Fruit fly (Drosophila melanogaster) whole organism, embryonic: ENCODE data around the gene CG10301.

Source experiments
- Atf3 ChIP-seq: fragments of 200-800 bp; sonication (Bioruptor generic); optimal IDR thresholded peaks from 3 replicates; lab custom pipeline; 2016; ENCODE audit warnings: missing biosample characterization, missing genetic modification characterization
- Bdp1 ChIP-seq: fragments of 200-800 bp; sonication (Bioruptor generic); optimal IDR thresholded peaks from 3 replicates; lab custom pipeline; 2016; ENCODE audit warnings: missing biosample characterization, missing genetic modification characterization
- Bgb ChIP-seq: fragments of 200-800 bp; sonication (Bioruptor generic); IDR thresholded peaks from 2 replicates; pipeline ENCODE4 v1.3.6; 2022; ENCODE audit warnings: missing biosample characterization, missing genetic modification characterization; ENCODE audit not compliant: partially characterized antibody
- CG11247 ChIP-seq: fragments of 200-800 bp; sonication (Bioruptor generic); IDR thresholded peaks from 2 replicates; pipeline ENCODE4 v1.3.6; 2022; ENCODE audit warnings: missing biosample characterization, missing genetic modification characterization
- CG12071 ChIP-seq: fragments of 200-800 bp; sonication (Bioruptor generic); optimal IDR thresholded peaks from 3 replicates; lab custom pipeline; 2018; ENCODE audit warnings: missing biosample characterization, mild to moderate bottlenecking, missing genetic modification characterization
- CG13894 ChIP-seq: fragments of 200-800 bp; sonication (Bioruptor generic); optimal IDR thresholded peaks from 3 replicates; lab custom pipeline; 2018; ENCODE audit warnings: missing biosample characterization, mild to moderate bottlenecking, missing genetic modification characterization, moderate library complexity
- CG14014 ChIP-seq: fragments of 200-800 bp; sonication (Bioruptor generic); IDR thresholded peaks from 2 replicates; pipeline ENCODE4 v1.3.6; 2022; ENCODE audit warnings: missing biosample characterization, missing genetic modification characterization
- CG14050 ChIP-seq: fragments of 200-800 bp; sonication (Bioruptor generic); IDR thresholded peaks from 3 replicates; pipeline ENCODE4 v1.3.6; 2022; ENCODE audit warnings: missing biosample characterization, missing genetic modification characterization
- CG16863 ChIP-seq: fragments of 200-800 bp; sonication (Bioruptor generic); optimal IDR thresholded peaks from 3 replicates; lab custom pipeline; 2016; ENCODE audit warnings: missing biosample characterization, missing genetic modification characterization
- CG4617 ChIP-seq: fragments of 200-800 bp; sonication (Bioruptor generic); optimal IDR thresholded peaks from 3 replicates; lab custom pipeline; 2016; ENCODE audit warnings: missing biosample characterization, missing genetic modification characterization, borderline replicate concordance
- CG5180 ChIP-seq: fragments of 200-800 bp; sonication (Bioruptor generic); optimal IDR thresholded peaks from 3 replicates; lab custom pipeline; 2017; ENCODE audit warnings: missing biosample characterization, missing genetic modification characterization, mild to moderate bottlenecking, moderate library complexity, missing genetic modification reagents
- CG7357 ChIP-seq: fragments of 200-800 bp; sonication (Bioruptor generic); IDR thresholded peaks from 3 replicates; pipeline ENCODE4 v1.3.6; 2022; ENCODE audit warnings: missing biosample characterization, missing genetic modification characterization
- CG7372 ChIP-seq: fragments of 200-800 bp; sonication (Bioruptor generic); IDR thresholded peaks from 2 replicates; pipeline ENCODE4 v1.3.6; 2022; ENCODE audit warnings: missing biosample characterization, missing genetic modification characterization
- CG7556 ChIP-seq: fragments of 200-800 bp; sonication (Bioruptor generic); optimal IDR thresholded peaks from 2 replicates; lab custom pipeline; 2017; ENCODE audit warnings: missing biosample characterization, mild to moderate bottlenecking, missing genetic modification characterization
- CG7928 ChIP-seq: fragments of 200-800 bp; sonication (Bioruptor generic); optimal IDR thresholded peaks from 2 replicates; lab custom pipeline; 2017; ENCODE audit warnings: missing biosample characterization, mild to moderate bottlenecking, missing genetic modification characterization
- CHES-1-like ChIP-seq: fragments of 200-800 bp; sonication (Bioruptor generic); optimal IDR thresholded peaks from 2 replicates; lab custom pipeline; 2016; ENCODE audit warnings: missing biosample characterization, missing genetic modification characterization
- CoRest ChIP-seq: fragments of 200-800 bp; sonication (Bioruptor generic); optimal IDR thresholded peaks from 3 replicates; lab custom pipeline; 2018; ENCODE audit warnings: missing biosample characterization, mild to moderate bottlenecking, missing genetic modification characterization, moderate library complexity
- Dbx ChIP-seq: fragments of 200-800 bp; sonication (Bioruptor generic); IDR thresholded peaks from 3 replicates; pipeline ENCODE4 v1.3.6; 2022; ENCODE audit warnings: missing biosample characterization, missing genetic modification characterization
- Dll ChIP-seq: fragments of 200-800 bp; sonication (Bioruptor generic); IDR thresholded peaks from 4 replicates; pipeline ENCODE4 v1.3.6; 2022; ENCODE audit warnings: missing biosample characterization, missing genetic modification characterization; ENCODE audit not compliant: partially characterized antibody
- Ets97D ChIP-seq: fragments of 200-800 bp; sonication (Bioruptor generic); optimal IDR thresholded peaks from 3 replicates; lab custom pipeline; 2016; ENCODE audit warnings: missing biosample characterization, missing genetic modification characterization
- Hr3 ChIP-seq: fragments of 200-800 bp; sonication (Bioruptor generic); optimal IDR thresholded peaks from 3 replicates; lab custom pipeline; 2016; ENCODE audit warnings: missing biosample characterization, missing genetic modification characterization
- Lpt ChIP-seq: fragments of >200 bp; optimal IDR thresholded peaks from 2 replicates; lab custom pipeline; 2018; ENCODE audit warnings: missing biosample characterization, missing genetic modification characterization
- Sin3A ChIP-seq: fragments of >200 bp; optimal IDR thresholded peaks from 2 replicates; lab custom pipeline; 2018
- Sox100B ChIP-seq: fragments of 200-800 bp; sonication (Bioruptor generic); optimal IDR thresholded peaks from 3 replicates; lab custom pipeline; 2018; ENCODE audit warnings: missing biosample characterization, mild to moderate bottlenecking, missing genetic modification characterization
- Stat92E ChIP-seq, 3 experiments: fragments of >200 bp in 2 of 3; fragments of 200-800 bp in 1 of 3; sonication (Bioruptor generic) in 1 of 3; optimal IDR thresholded peaks; 2 replicates each; lab custom pipeline; 2017 to 2019; ENCODE audit warnings: missing biosample characterization in 3 of 3, missing genetic modification characterization in 3 of 3, mild to moderate bottlenecking in 1 of 3, moderate library complexity in 1 of 3
- Tbp ChIP-seq: fragments of >200 bp; optimal IDR thresholded peaks from 2 replicates; lab custom pipeline; 2018; ENCODE audit warnings: missing biosample characterization, missing genetic modification characterization
- Usf ChIP-seq: fragments of 200-800 bp; sonication (Bioruptor generic); optimal IDR thresholded peaks from 2 replicates; lab custom pipeline; 2017; ENCODE audit warnings: missing genotype, missing biosample characterization, missing genetic modification characterization
- ap ChIP-seq: fragments of 200-800 bp; sonication (Bioruptor generic); IDR thresholded peaks from 2 replicates; pipeline ENCODE4 v1.3.6; 2022; ENCODE audit warnings: missing biosample characterization, missing genetic modification characterization
- btn ChIP-seq: fragments of 200-800 bp; sonication (Bioruptor generic); optimal IDR thresholded peaks from 2 replicates; lab custom pipeline; 2016; ENCODE audit warnings: missing biosample characterization, missing genetic modification characterization
- chm ChIP-seq: fragments of 200-800 bp; sonication (Bioruptor generic); IDR thresholded peaks from 2 replicates; pipeline ENCODE4 v1.3.6; 2022; ENCODE audit warnings: missing biosample characterization, missing genetic modification characterization
- crol ChIP-seq: fragments of 200-800 bp; sonication (Bioruptor generic); IDR thresholded peaks from 2 replicates; pipeline ENCODE4 v1.3.6; 2022; ENCODE audit warnings: missing biosample characterization, missing genetic modification characterization
- dmrt11E ChIP-seq: fragments of 200-800 bp; sonication (Bioruptor generic); optimal IDR thresholded peaks from 3 replicates; lab custom pipeline; 2018; ENCODE audit warnings: missing biosample characterization, mild to moderate bottlenecking, missing genetic modification characterization, moderate library complexity
- dpn ChIP-seq, 2 experiments: fragments of 200-800 bp; sonication (Bioruptor generic); optimal IDR thresholded peaks; 3 replicates each; lab custom pipeline; 2016; ENCODE audit warnings: missing biosample characterization in 2 of 2, missing genetic modification characterization in 2 of 2
- exex ChIP-seq: fragments of 200-800 bp; sonication (Bioruptor generic); optimal IDR thresholded peaks from 4 replicates; lab custom pipeline; 2018; ENCODE audit warnings: missing biosample characterization, mild to moderate bottlenecking, missing genetic modification characterization, moderate library complexity
- fru ChIP-seq: fragments of >200 bp; optimal IDR thresholded peaks from 2 replicates; lab custom pipeline; 2017
- gfzf ChIP-seq: fragments of 200-800 bp; sonication (Bioruptor generic); optimal IDR thresholded peaks from 2 replicates; lab custom pipeline; 2016; ENCODE audit warnings: missing biosample characterization, mild to moderate bottlenecking, missing genetic modification characterization, moderate library complexity
- grn ChIP-seq: fragments of 200-800 bp; sonication (Bioruptor generic); optimal IDR thresholded peaks from 3 replicates; lab custom pipeline; 2017; ENCODE audit warnings: missing biosample characterization, missing genetic modification characterization
- gsb ChIP-seq: fragments of 200-800 bp; sonication (Bioruptor generic); IDR thresholded peaks from 2 replicates; pipeline ENCODE4 v1.3.6; 2022; ENCODE audit warnings: missing biosample characterization, missing genetic modification characterization
- maf-S ChIP-seq: fragments of 200-800 bp; sonication (Bioruptor generic); optimal IDR thresholded peaks from 2 replicates; lab custom pipeline; 2016; ENCODE audit warnings: missing biosample characterization, missing genetic modification characterization
- nmo ChIP-seq: fragments of 200-800 bp; sonication (Bioruptor generic); optimal IDR thresholded peaks from 2 replicates; lab custom pipeline; 2018; ENCODE audit warnings: missing biosample characterization, mild to moderate bottlenecking, missing genetic modification characterization, moderate library complexity
- oc ChIP-seq: fragments of 200-800 bp; sonication (Bioruptor generic); optimal IDR thresholded peaks from 2 replicates; lab custom pipeline; 2018; ENCODE audit warnings: missing biosample characterization, mild to moderate bottlenecking, missing genetic modification characterization, moderate library complexity
- otp ChIP-seq: fragments of 200-800 bp; sonication (Bioruptor generic); IDR thresholded peaks from 3 replicates; pipeline ENCODE4, ENCODE4 v1.3.6; 2022; ENCODE audit warnings: missing biosample characterization, missing genetic modification characterization
- pho ChIP-seq: fragments of 200-800 bp; sonication (Bioruptor generic); optimal IDR thresholded peaks from 2 replicates; lab custom pipeline; 2016; ENCODE audit warnings: missing biosample characterization, missing genetic modification characterization
- row ChIP-seq: fragments of 200-800 bp; sonication (Bioruptor generic); IDR thresholded peaks from 3 replicates; pipeline ENCODE4 v1.3.6; 2022; ENCODE audit warnings: missing biosample characterization, missing genetic modification characterization
- sc ChIP-seq, 3 experiments: fragments of >200 bp in 2 of 3; fragments of 200-800 bp in 1 of 3; sonication (Bioruptor generic) in 1 of 3; optimal IDR thresholded peaks; 2 replicates in 2 of 3; 3 replicates in 1 of 3; lab custom pipeline; 2017; ENCODE audit warnings: mild to moderate bottlenecking in 1 of 3, missing biosample characterization in 1 of 3, missing genetic modification characterization in 1 of 3, missing genetic modification reagents in 1 of 3
- sr ChIP-seq: fragments of 200-800 bp; sonication (Bioruptor generic); IDR thresholded peaks from 3 replicates; pipeline ENCODE4 v1.3.6; 2022; ENCODE audit warnings: missing biosample characterization, missing genetic modification characterization
- ssp ChIP-seq: fragments of 200-800 bp; sonication (Bioruptor generic); IDR thresholded peaks from 2 replicates; pipeline ENCODE4 v1.3.6; 2022; ENCODE audit warnings: missing biosample characterization, missing genetic modification characterization
- tll ChIP-seq, 2 experiments: fragments of 200-800 bp in 1 of 2; fragments of >200 bp in 1 of 2; sonication (Bioruptor generic) in 1 of 2; optimal IDR thresholded peaks; 2 replicates each; lab custom pipeline; 2017 to 2019; ENCODE audit warnings: missing biosample characterization in 2 of 2, missing genetic modification characterization in 2 of 2, mild to moderate bottlenecking in 1 of 2, moderate library complexity in 1 of 2
- tx ChIP-seq: fragments of 200-800 bp; sonication (Bioruptor generic); optimal IDR thresholded peaks from 2 replicates; lab custom pipeline; 2016; ENCODE audit warnings: missing biosample characterization, missing genetic modification characterization

Gene CG10301

DNA sequence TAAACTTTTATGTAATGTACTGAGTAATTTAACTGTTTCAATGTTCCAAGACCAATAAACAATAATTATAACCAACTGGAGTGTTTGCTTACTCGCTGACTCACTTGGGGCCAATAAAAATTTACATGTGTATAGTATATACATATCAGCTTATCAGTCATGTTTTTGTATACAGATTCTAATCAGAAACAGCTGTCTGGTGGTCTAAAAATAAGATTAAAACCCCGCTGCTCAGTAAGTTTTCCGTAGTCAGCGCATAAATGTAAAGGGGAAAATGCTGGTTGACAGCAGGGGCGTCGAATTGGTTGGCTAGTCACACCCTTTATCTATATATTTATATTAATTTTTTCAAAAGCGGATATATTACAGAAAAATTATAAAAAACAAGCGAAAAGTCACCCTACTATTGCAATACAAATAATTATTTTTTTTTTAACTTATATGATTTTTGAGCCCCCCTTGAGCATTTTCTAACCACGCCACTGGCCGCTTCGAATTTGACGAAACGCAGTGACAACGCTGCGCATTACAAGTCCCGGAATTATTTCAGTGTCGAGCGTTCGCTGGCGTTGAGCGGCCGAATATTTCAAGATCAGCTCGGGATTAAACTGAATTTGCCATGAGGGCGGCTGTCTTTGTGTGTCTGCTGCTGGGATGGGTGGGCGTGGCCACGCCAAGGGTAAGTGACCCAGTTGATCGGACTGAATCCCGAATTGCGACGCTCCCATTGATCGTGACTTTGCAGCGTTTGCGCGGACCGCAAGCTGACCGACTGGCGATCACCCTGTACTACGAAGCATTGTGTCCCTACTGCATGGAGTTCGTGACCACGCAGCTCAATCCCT lies 31.4 kb upstream of the CG10301 start, which contains the start of gene GILT2 (continued):
- TF ChIP-seq Tbp (GFP tag; lab: Kevin White, UChicago): no peak
- peak; percentile 80 for TF ChIP-seq CG7372 (GFP tag; lab: Robert Waterston, UW)
- no peak for TF ChIP-seq Sin3A (lab: Kevin White, UChicago)
- no peak for TF ChIP-seq sc (optimal IDR thresholded peaks at IDR 0.05; lab: Kevin White, UChicago)
- TF ChIP-seq sc (GFP tag; optimal IDR thresholded peaks at IDR 0.05; lab: Kevin White, UChicago): peak; percentile 80
- peak; percentile 93 for TF ChIP-seq CoRest (tag; lab: Kevin White, UChicago)
- TF ChIP-seq chm: peak; percentile 83
- TF ChIP-seq exex (tag; lab: Kevin White, UChicago): peak; percentile 78
- peak in 1 of 2 experiments; percentile 12 for TF ChIP-seq tll (GFP tag; optimal IDR thresholded peaks at IDR 0.05; lab: Kevin White, UChicago)
- TF ChIP-seq dmrt11E (tag; lab: Kevin White, UChicago): peak; percentile 87
- no peak for TF ChIP-seq btn (GFP tag; lab: Kevin White, UChicago)
- peak; percentile 83 for TF ChIP-seq gsb (GFP tag; lab: Robert Waterston, UW)
- TF ChIP-seq CG4617 (GFP tag; lab: Kevin White, UChicago): peak; percentile 61
- peak; percentile 39 for TF ChIP-seq CHES-1-like (GFP tag; lab: Kevin White, UChicago)
- TF ChIP-seq row (GFP tag; lab: Robert Waterston, UW): peak; percentile 96
- TF ChIP-seq pho (GFP tag; lab: Kevin White, UChicago): peak; percentile 60
- TF ChIP-seq fru (lab: Kevin White, UChicago): no peak
- peak; percentile 49 for TF ChIP-seq Bdp1 (GFP tag; lab: Kevin White, UChicago)
- peak; percentile 94 for TF ChIP-seq CG14014
- TF ChIP-seq oc (tag; lab: Kevin White, UChicago): peak; percentile 91
- TF ChIP-seq sr: peak; percentile 50; the same call in 2 of the 3 replicates
- peak; percentile 81 for TF ChIP-seq ssp (GFP tag; lab: Robert Waterston, UW)
- TF ChIP-seq CG7928: peak; percentile 47
- peak; percentile 83 for TF ChIP-seq CG14050 (GFP tag; lab: Robert Waterston, UW)
- TF ChIP-seq CG7556: peak; percentile 91
- peak; percentile 87 for TF ChIP-seq CG11247 (GFP tag; lab: Robert Waterston, UW)
- TF ChIP-seq Bgb: no peak
- peak; percentile 87 for TF ChIP-seq ap (GFP tag; lab: Robert Waterston, UW)
- TF ChIP-seq CG5180 (GFP tag; lab: Kevin White, UChicago): peak; percentile 83
- no peak for TF ChIP-seq gfzf (GFP tag; lab: Kevin White, UChicago)
- TF ChIP-seq CG7357 (GFP tag; lab: Robert Waterston, UW): peak; percentile 86
- peak; percentile 48 for TF ChIP-seq Ets97D (GFP tag; lab: Kevin White, UChicago)
- TF ChIP-seq nmo (GFP tag; lab: Kevin White, UChicago): peak; percentile 95
- peak; percentile 55 for TF ChIP-seq grn (GFP tag; lab: Kevin White, UChicago)
- no peak for TF ChIP-seq tx
- peak; percentile 93 for TF ChIP-seq Dbx (GFP tag; lab: Robert Waterston, UW)
- peak; percentile 89 for TF ChIP-seq otp (GFP tag; lab: Robert Waterston, UW)
- peak; percentile 91 for TF ChIP-seq Sox100B (GFP tag; lab: Kevin White, UChicago)
- no peak for TF ChIP-seq Dll (GFP tag; lab: Robert Waterston, UW)
- TF ChIP-seq Usf (GFP tag; lab: Kevin White, UChicago): peak; percentile 69
- TF ChIP-seq dpn (GFP tag; optimal IDR thresholded peaks at IDR 0.05; lab: Kevin White, UChicago): peak; percentile 64 to 88
- TF ChIP-seq crol (GFP tag; lab: Robert Waterston, UW): peak; percentile 42
- peak; percentile 35 for TF ChIP-seq Atf3
- TF ChIP-seq Stat92E (GFP tag; optimal IDR thresholded peaks at IDR 0.05; lab: Kevin White, UChicago): peak in 1 of 3 experiments; percentile 78
- TF ChIP-seq CG13894: peak; percentile 88
- peak; percentile 63 for TF ChIP-seq CG12071 (GFP tag; lab: Kevin White, UChicago)
- TF ChIP-seq Lpt (GFP tag; lab: Kevin White, UChicago): no peak
- TF ChIP-seq CG16863 (GFP tag; lab: Kevin White, UChicago): peak; percentile 51
- peak; percentile 89 for TF ChIP-seq Hr3 (GFP tag; lab: Kevin White, UChicago)
- peak; percentile 15 for TF ChIP-seq maf-S (GFP tag; lab: Kevin White, UChicago)
